Fruit fly (Drosophila melanogaster): ENCODE measurements around the gene oc.

The oc gene

DNA sequence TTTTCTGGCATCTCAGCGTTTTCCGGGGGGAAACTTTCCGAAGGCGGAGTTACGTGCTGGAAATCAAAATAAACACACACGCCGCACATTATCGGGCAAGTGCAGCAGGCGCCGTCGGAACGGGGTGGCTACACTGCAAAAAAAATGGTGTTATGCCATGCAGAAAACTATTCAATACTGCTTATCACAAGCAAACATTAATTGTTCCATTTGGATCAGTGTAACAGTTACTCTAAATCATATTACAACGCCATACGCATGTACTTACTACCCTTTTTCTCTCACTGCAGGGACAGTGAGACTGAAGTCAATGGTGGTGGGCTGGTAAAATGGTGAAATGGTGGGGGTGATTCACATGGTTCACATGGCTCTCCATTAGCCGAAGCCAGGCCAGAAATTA is 23.3 kb downstream of the oc start (continued):
- TF ChIP-seq Ssrp (tag; optimal IDR thresholded peaks at IDR 0.05), result peak; percentile 74
- TF ChIP-seq CG7745 (tag; optimal IDR thresholded peaks at IDR 0.05), result no peak
- no peak for TF ChIP-seq salm (tag; optimal IDR thresholded peaks at IDR 0.05)
- no peak for TF ChIP-seq run (tag; optimal IDR thresholded peaks at IDR 0.05)
- no peak; the same call in 1 of the 2 replicates for TF ChIP-seq E2f2 (GFP tag; IDR thresholded peaks at IDR 0.05)
- TF ChIP-seq ewg (GFP tag; optimal IDR thresholded peaks at IDR 0.05), result peak; percentile 52
- peak; percentile 73 for TF ChIP-seq Mes4 (GFP tag; optimal IDR thresholded peaks at IDR 0.05)
- TF ChIP-seq hbn (GFP tag; IDR thresholded peaks at IDR 0.05; ENCODE audit: partially characterized antibody), result no peak
- peak; percentile 69 for TF ChIP-seq ssp (GFP tag; IDR thresholded peaks at IDR 0.05)
- no peak for TF ChIP-seq Dref (GFP tag; IDR thresholded peaks at IDR 0.05)
- TF ChIP-seq CG18476 (GFP tag; optimal IDR thresholded peaks at IDR 0.05), result peak; percentile 46
- TF ChIP-seq Doc2 (GFP tag; IDR thresholded peaks at IDR 0.05), result no peak
- peak; percentile 39 for TF ChIP-seq maf-S (GFP tag; optimal IDR thresholded peaks at IDR 0.05)
- TF ChIP-seq CG17802 (tag; optimal IDR thresholded peaks at IDR 0.05), result peak; percentile 29
- no peak for TF ChIP-seq crp (GFP tag; optimal IDR thresholded peaks at IDR 0.05)
- no peak for TF ChIP-seq caup (GFP tag; optimal IDR thresholded peaks at IDR 0.05; ENCODE audit: severe bottlenecking)
- TF ChIP-seq lola (GFP tag; optimal IDR thresholded peaks at IDR 0.05), result peak in 1 of 3 experiments; percentile 87
- TF ChIP-seq cato (GFP tag; optimal IDR thresholded peaks at IDR 0.05; ENCODE audit: borderline replicate concordance), result peak; percentile 16
- peak; percentile 57 for TF ChIP-seq esg (GFP tag; conservative IDR thresholded peaks at IDR 0.05)
- peak; percentile 50 for TF ChIP-seq CG7786 (GFP tag; optimal IDR thresholded peaks at IDR 0.05)
- no peak for TF ChIP-seq CG10543 (GFP tag; optimal IDR thresholded peaks at IDR 0.05)
- peak; percentile 70 for TF ChIP-seq CG15696 (tag; optimal IDR thresholded peaks at IDR 0.05)
- peak; percentile 79 for TF ChIP-seq Camta (GFP tag; optimal IDR thresholded peaks at IDR 0.05)
- peak; percentile 18 for TF ChIP-seq Six4 (GFP tag; optimal IDR thresholded peaks at IDR 0.05)
- no peak for TF ChIP-seq CG6765 (GFP tag; optimal IDR thresholded peaks at IDR 0.05)
- peak; percentile 60 for TF ChIP-seq CG10209 (GFP tag; optimal IDR thresholded peaks at IDR 0.05)
- TF ChIP-seq Eip74EF (GFP tag; optimal IDR thresholded peaks at IDR 0.05), result no peak
- peak; percentile 65 for TF ChIP-seq nerfin-1 (tag; optimal IDR thresholded peaks at IDR 0.05)
- TF ChIP-seq org-1 (GFP tag; optimal IDR thresholded peaks at IDR 0.05), result peak; percentile 72
- no peak for TF ChIP-seq Drgx (GFP tag; IDR thresholded peaks at IDR 0.05)
- no peak for TF ChIP-seq CG7928 (GFP tag; optimal IDR thresholded peaks at IDR 0.05)
- TF ChIP-seq sim (GFP tag; IDR thresholded peaks at IDR 0.05), result peak; percentile 59; the same call in 1 of the 2 replicates
- peak; percentile 51 to 60 for TF ChIP-seq dpn (GFP tag; optimal IDR thresholded peaks at IDR 0.05)
- TF ChIP-seq bowl (GFP tag; IDR thresholded peaks at IDR 0.05), result no peak
- peak; percentile 75 for TF ChIP-seq CG1233 (GFP tag; optimal IDR thresholded peaks at IDR 0.05)
- no peak for TF ChIP-seq Oaz (GFP tag; IDR thresholded peaks at IDR 0.05)
- TF ChIP-seq CG2678 (tag; optimal IDR thresholded peaks at IDR 0.05), result peak; percentile 74
- no peak for TF ChIP-seq crol (GFP tag; IDR thresholded peaks at IDR 0.05)
- peak; percentile 75 for TF ChIP-seq ATbp (GFP tag; optimal IDR thresholded peaks at IDR 0.05)
- TF ChIP-seq jing (GFP tag; optimal IDR thresholded peaks at IDR 0.05), result peak; percentile 31
- TF ChIP-seq sr (GFP tag; IDR thresholded peaks at IDR 0.05), result no peak
- TF ChIP-seq az2 (GFP tag; optimal IDR thresholded peaks at IDR 0.05), result peak; percentile 58
- TF ChIP-seq Ets65A (GFP tag), result peak; percentile 91
- TF ChIP-seq cas (GFP tag; IDR thresholded peaks at IDR 0.05), result no peak
- TF ChIP-seq Pdp1 (GFP tag; optimal IDR thresholded peaks at IDR 0.05), result peak; percentile 69 to 79
- TF ChIP-seq stwl (tag; optimal IDR thresholded peaks at IDR 0.05), result peak; percentile 10
- no peak for TF ChIP-seq da (GFP tag; optimal IDR thresholded peaks at IDR 0.05)
- TF ChIP-seq CG1602 (GFP tag; optimal IDR thresholded peaks at IDR 0.05), result peak; percentile 47
- TF ChIP-seq CG8388 (GFP tag; optimal IDR thresholded peaks at IDR 0.05), result peak; percentile 74
- TF ChIP-seq Dad (GFP tag; optimal IDR thresholded peaks at IDR 0.05), result peak; percentile 79
